Fruit fly (Drosophila melanogaster) Kc167 (cell line): ENCODE measurements around the gene Cyp4g15.

ENCODE experiments used
- Myc ChIP-seq: fragments of >200 bp; optimal IDR thresholded peaks from 2 replicates; lab custom pipeline; 2017; ENCODE audit warnings: missing external identifiers
- ttk ChIP-seq: sonication (Bioruptor generic); optimal IDR thresholded peaks from 2 replicates; lab custom pipeline; 2017; ENCODE audit warnings: missing external identifiers

- TF ChIP-seq Myc (lab: Kevin White, UChicago) (no peak), ttk (lab: Kevin White, UChicago) (no peak)
These were observed 43.4 kb downstream of the Cyp4g15 start for dm6 chrX:11520209-11520608.
